Worm (Caenorhabditis elegans): Measurements from ENCODE around the gene gmps-1.

The gmps-1 gene

ce11 chrII:10847057-10847456, 21.5 kb downstream of the gmps-1 start:
- TF ChIP-seq ztf-29 (GFP tag; IDR thresholded peaks at IDR 0.05) (no peak), T22C8.4 (GFP tag; IDR thresholded peaks at IDR 0.05) (no peak), cog-1 (tag; optimal IDR thresholded peaks at IDR 0.05) (no peak), ref-1 (GFP tag; conservative IDR thresholded peaks at IDR 0.05) (no peak), med-1 (GFP tag; optimal IDR thresholded peaks at IDR 0.05; ENCODE audit: insufficient read depth) (no peak)

ce11 chrII:10843527-10843926, 25.0 kb downstream of the gmps-1 start, which contains the start of gene M106.8:
M106.8 (minus strand) TSS chrII:10843627.
- TF ChIP-seq ztf-23 (GFP tag; IDR thresholded peaks at IDR 0.05) (no peak), cog-1 (tag; optimal IDR thresholded peaks at IDR 0.05) (no peak), med-1 (GFP tag; optimal IDR thresholded peaks at IDR 0.05; ENCODE audit: insufficient read depth) (no peak), T22C8.4 (GFP tag; IDR thresholded peaks at IDR 0.05) (no peak), tab-1 (GFP tag; IDR thresholded peaks at IDR 0.05) (no peak), flt-1 (GFP tag; IDR thresholded peaks at IDR 0.05) (no peak), ref-1 (GFP tag; conservative IDR thresholded peaks at IDR 0.05) (no peak), klf-2 (GFP tag; conservative IDR thresholded peaks at IDR 0.05) (no peak), ztf-29 (GFP tag; IDR thresholded peaks at IDR 0.05) (no peak)

- TF ChIP-seq ztf-23 (GFP tag; IDR thresholded peaks at IDR 0.05), result peak; percentile 92
- peak; percentile 89 for TF ChIP-seq klf-2 (GFP tag; conservative IDR thresholded peaks at IDR 0.05)
- peak; percentile 98 for TF ChIP-seq ref-1 (GFP tag; conservative IDR thresholded peaks at IDR 0.05)
- peak; percentile 87 for TF ChIP-seq ztf-29 (GFP tag; IDR thresholded peaks at IDR 0.05)
- peak; percentile 97 for TF ChIP-seq flt-1 (GFP tag; IDR thresholded peaks at IDR 0.05)
- TF ChIP-seq tab-1 (GFP tag; IDR thresholded peaks at IDR 0.05), result peak; percentile 95
- peak; percentile 69 for TF ChIP-seq med-1 (GFP tag; optimal IDR thresholded peaks at IDR 0.05; ENCODE audit: insufficient read depth)
- TF ChIP-seq T22C8.4 (GFP tag; IDR thresholded peaks at IDR 0.05), result peak; percentile 93
- peak; percentile 92 for TF ChIP-seq cog-1 (tag; optimal IDR thresholded peaks at IDR 0.05)
Measured at ce11 chrII:10840067-10840466, 28.5 kb downstream of the gmps-1 start.

ce11 chrII:10838550-10838949, 30.0 kb downstream of the gmps-1 start:
- no peak for TF ChIP-seq ref-1 (GFP tag; conservative IDR thresholded peaks at IDR 0.05)
- TF ChIP-seq med-1 (GFP tag; optimal IDR thresholded peaks at IDR 0.05; ENCODE audit: insufficient read depth), result no peak
- no peak for TF ChIP-seq ztf-23 (GFP tag; IDR thresholded peaks at IDR 0.05)
- no peak for TF ChIP-seq flt-1 (GFP tag; IDR thresholded peaks at IDR 0.05)
- no peak for TF ChIP-seq tab-1 (GFP tag; IDR thresholded peaks at IDR 0.05)
- no peak for TF ChIP-seq cog-1 (tag; optimal IDR thresholded peaks at IDR 0.05)
- no peak for TF ChIP-seq T22C8.4 (GFP tag; IDR thresholded peaks at IDR 0.05)
- no peak for TF ChIP-seq klf-2 (GFP tag; conservative IDR thresholded peaks at IDR 0.05)

DNA sequence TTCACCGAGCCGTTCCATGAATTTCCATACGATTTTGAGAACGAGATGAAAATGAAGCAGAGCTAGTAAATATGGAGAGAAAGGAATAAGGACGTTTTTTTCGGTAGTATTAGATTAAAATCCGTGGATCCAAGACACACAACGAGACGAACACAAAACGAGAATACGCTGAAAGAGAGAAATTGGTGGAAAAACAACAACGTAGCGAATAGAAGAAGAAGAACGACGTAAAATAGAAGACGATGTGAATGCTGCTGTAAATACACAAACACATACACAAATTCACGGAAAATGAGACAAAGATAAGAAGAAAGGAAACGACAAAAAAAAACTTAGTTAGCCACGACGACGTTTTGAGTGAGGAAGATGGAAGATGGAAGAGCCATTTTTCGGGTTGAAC, 33.8 kb downstream of the gmps-1 start:
- TF ChIP-seq med-1 (GFP tag; optimal IDR thresholded peaks at IDR 0.05; ENCODE audit: insufficient read depth), result no peak
- no peak for TF ChIP-seq cog-1 (tag; optimal IDR thresholded peaks at IDR 0.05)
- TF ChIP-seq flt-1 (GFP tag; IDR thresholded peaks at IDR 0.05), result 0 out of 2 replicates have a peak, but pooled peaks have one; percentile 29
- TF ChIP-seq ztf-23 (GFP tag; IDR thresholded peaks at IDR 0.05), result no peak
- no peak for TF ChIP-seq T22C8.4 (GFP tag; IDR thresholded peaks at IDR 0.05)

DNA sequence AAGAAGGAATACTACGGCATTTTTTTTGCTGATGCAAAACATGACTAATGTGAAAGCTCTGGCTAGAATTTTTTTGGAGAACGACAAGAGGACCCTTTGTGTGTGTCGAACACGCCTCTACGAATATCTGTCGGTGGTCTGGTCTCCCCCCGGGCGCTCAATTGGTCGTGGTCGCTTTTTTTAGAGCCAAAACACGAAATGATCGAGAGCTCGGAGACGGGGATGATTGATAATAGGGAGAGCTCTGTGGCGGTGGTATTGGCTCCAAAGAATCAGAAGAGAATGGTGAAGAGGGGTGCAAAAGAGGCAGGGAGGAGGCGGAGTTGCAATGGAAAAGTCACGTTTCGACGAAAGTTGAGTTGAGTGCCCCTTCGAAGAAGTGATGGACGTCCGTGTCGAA, 38.9 kb downstream of the gmps-1 start:
- TF ChIP-seq klf-2 (GFP tag; conservative IDR thresholded peaks at IDR 0.05) (no peak), cog-1 (tag; optimal IDR thresholded peaks at IDR 0.05) (no peak), med-1 (GFP tag; optimal IDR thresholded peaks at IDR 0.05; ENCODE audit: insufficient read depth) (no peak)

ce11 chrII:10829081-10829480, 39.4 kb downstream of the gmps-1 start, which contains the start of gene VM106R.1:
VM106R.1 (minus strand) TSS chrII:10829181.
- TF ChIP-seq T22C8.4 (GFP tag; IDR thresholded peaks at IDR 0.05) (no peak), tab-1 (GFP tag; IDR thresholded peaks at IDR 0.05) (no peak), flt-1 (GFP tag; IDR thresholded peaks at IDR 0.05) (no peak), med-1 (GFP tag; optimal IDR thresholded peaks at IDR 0.05; ENCODE audit: insufficient read depth) (no peak), cog-1 (tag; optimal IDR thresholded peaks at IDR 0.05) (no peak), klf-2 (GFP tag; conservative IDR thresholded peaks at IDR 0.05) (no peak), ref-1 (GFP tag; conservative IDR thresholded peaks at IDR 0.05) (no peak), ztf-23 (GFP tag; IDR thresholded peaks at IDR 0.05) (no peak), ztf-29 (GFP tag; IDR thresholded peaks at IDR 0.05) (no peak)

DNA sequence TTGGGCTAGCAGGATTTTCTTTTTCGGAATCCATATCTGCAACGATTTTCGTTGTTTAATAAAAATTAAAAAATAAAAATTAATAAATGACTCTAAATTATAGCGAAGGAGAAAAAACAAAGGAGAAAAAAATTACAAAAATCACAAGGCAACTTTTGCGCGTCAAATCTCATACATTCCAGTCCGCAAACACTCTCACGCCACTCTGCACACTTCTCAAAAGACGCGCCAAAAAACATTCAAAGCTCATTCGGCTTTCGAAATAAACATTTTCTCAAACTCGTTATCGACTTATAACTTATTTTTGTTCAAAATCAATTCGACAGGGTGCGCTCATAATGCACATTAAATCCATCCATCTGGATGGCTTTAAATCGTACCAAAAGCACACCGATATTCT, 44.5 kb downstream of the gmps-1 start, which contains the start of the genes R06F6.12 and mix-1:
Gene R06F6.12, minus strand, starts transcription at position 36 of the 400 bp plus-strand sequence.
Gene mix-1, plus strand, starts transcription at position 201 of the 400 bp plus-strand sequence.
- TF ChIP-seq ztf-23 (GFP tag; IDR thresholded peaks at IDR 0.05) (no peak), T22C8.4 (GFP tag; IDR thresholded peaks at IDR 0.05) (no peak), tab-1 (GFP tag; IDR thresholded peaks at IDR 0.05) (peak; percentile 44; the same call in 1 of the 2 replicates), cog-1 (tag; optimal IDR thresholded peaks at IDR 0.05) (no peak), ztf-29 (GFP tag; IDR thresholded peaks at IDR 0.05) (no peak)

ce11 chrII:10820679-10821078, 47.8 kb downstream of the gmps-1 start, which contains the start of gene ech-4:
ech-4 (plus strand) TSS chrII:10821031.
- no peak for TF ChIP-seq ztf-23 (GFP tag; IDR thresholded peaks at IDR 0.05)
- TF ChIP-seq klf-2 (GFP tag; conservative IDR thresholded peaks at IDR 0.05), result no peak
- TF ChIP-seq T22C8.4 (GFP tag; IDR thresholded peaks at IDR 0.05), result no peak
- TF ChIP-seq tab-1 (GFP tag; IDR thresholded peaks at IDR 0.05), result no peak
- TF ChIP-seq cog-1 (tag; optimal IDR thresholded peaks at IDR 0.05), result no peak
- no peak for TF ChIP-seq flt-1 (GFP tag; IDR thresholded peaks at IDR 0.05)
- no peak for TF ChIP-seq ztf-29 (GFP tag; IDR thresholded peaks at IDR 0.05)
- TF ChIP-seq ref-1 (GFP tag; conservative IDR thresholded peaks at IDR 0.05), result no peak
- TF ChIP-seq med-1 (GFP tag; optimal IDR thresholded peaks at IDR 0.05; ENCODE audit: insufficient read depth), result no peak

DNA sequence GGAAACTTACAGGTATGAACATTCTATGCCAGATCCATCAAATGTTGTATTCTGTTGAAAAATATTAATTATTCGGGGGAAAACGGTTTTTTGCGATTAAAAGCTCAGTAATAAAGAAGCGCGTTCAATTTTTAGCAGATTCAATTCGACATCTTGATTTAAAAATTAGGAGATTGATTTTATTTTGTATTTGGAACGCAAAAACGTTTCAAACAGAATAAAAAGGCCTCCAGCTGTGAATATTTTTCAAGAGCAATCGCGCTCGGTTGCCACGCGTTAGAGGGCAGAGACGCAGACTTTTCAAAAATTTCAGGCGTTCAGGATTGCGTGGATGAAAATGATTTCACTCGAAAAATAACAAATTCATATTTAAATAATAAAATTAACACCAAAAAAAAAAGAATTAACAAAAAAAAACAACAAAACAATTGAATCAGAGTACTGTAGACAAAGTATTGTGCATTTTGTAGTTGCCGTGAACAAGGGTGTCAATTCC, 48.5 kb downstream of the gmps-1 start, which contains the start of gene R06F6.8:
Gene R06F6.8, minus strand, starts transcription at position 51 of the 496 bp plus-strand sequence.
- TF ChIP-seq ref-1 (GFP tag; conservative IDR thresholded peaks at IDR 0.05) (no peak), ztf-23 (GFP tag; IDR thresholded peaks at IDR 0.05) (no peak), klf-2 (GFP tag; conservative IDR thresholded peaks at IDR 0.05) (no peak), med-1 (GFP tag; optimal IDR thresholded peaks at IDR 0.05; ENCODE audit: insufficient read depth) (no peak), flt-1 (GFP tag; IDR thresholded peaks at IDR 0.05) (no peak), ztf-29 (GFP tag; IDR thresholded peaks at IDR 0.05) (no peak), T22C8.4 (GFP tag; IDR thresholded peaks at IDR 0.05) (no peak), cog-1 (tag; optimal IDR thresholded peaks at IDR 0.05) (no peak), tab-1 (GFP tag; IDR thresholded peaks at IDR 0.05) (no peak)

Data from whole organism, midembryonic.